Worm (Caenorhabditis elegans) whole organism, mixed stage, embryonic: ENCODE results near the gene ZK84.5.
A peak's percentile ranks its signal among the peaks of the same experiment; 100 is the strongest.

Experiments used
- bed-3 ChIP-seq: fragments of 200-800 bp; sonication (Bioruptor generic); optimal IDR thresholded peaks from 3 replicates; lab custom pipeline; 2018; ENCODE audit warnings: mild to moderate bottlenecking, missing genetic modification characterization, moderate library complexity, missing compliant biosample characterization
- blmp-1 ChIP-seq: fragments of 150-350 bp; optimal IDR thresholded peaks from 2 replicates; lab custom pipeline; 2014; ENCODE audit warnings: missing biosample characterization, missing genetic modification characterization
- ceh-83 ChIP-seq: fragments of 200-800 bp; sonication (Bioruptor generic); optimal IDR thresholded peaks from 2 replicates; lab custom pipeline; 2018; ENCODE audit warnings: mild to moderate bottlenecking, missing genetic modification characterization, missing compliant biosample characterization
- ces-1 ChIP-seq: fragments of 150-350 bp; optimal IDR thresholded peaks from 2 replicates; lab custom pipeline; 2014; ENCODE audit warnings: missing biosample characterization, missing genetic modification reagents, missing genetic modification characterization
- flh-1 ChIP-seq: fragments of 200-800 bp; sonication (Bioruptor generic); optimal IDR thresholded peaks from 2 replicates; lab custom pipeline; 2018; ENCODE audit warnings: mild to moderate bottlenecking, missing genetic modification characterization, moderate library complexity, missing compliant biosample characterization
- hlh-1 ChIP-seq: fragments of 150-350 bp; optimal IDR thresholded peaks from 2 replicates; lab custom pipeline; 2014; ENCODE audit warnings: missing biosample characterization, missing genetic modification reagents, missing genetic modification characterization
- lin-13 ChIP-seq: fragments of 150-350 bp; optimal IDR thresholded peaks from 2 replicates; lab custom pipeline; 2014; ENCODE audit warnings: missing biosample characterization, missing genetic modification characterization
- mep-1 ChIP-seq: fragments of 150-350 bp; optimal IDR thresholded peaks from 2 replicates; lab custom pipeline; 2017; ENCODE audit warnings: missing biosample characterization, missing genetic modification reagents, missing genetic modification characterization, inconsistent platforms
- mls-2 ChIP-seq: sonication (generic microtip); optimal IDR thresholded peaks from 2 replicates; lab custom pipeline; 2016; ENCODE audit warnings: mild to moderate bottlenecking, missing genetic modification characterization, moderate library complexity, missing compliant biosample characterization
- nhr-2 ChIP-seq: fragments of 150-350 bp; optimal IDR thresholded peaks from 2 replicates; lab custom pipeline; 2014; ENCODE audit warnings: missing biosample characterization, missing genetic modification characterization
- nhr-28 ChIP-seq: fragments of 150-350 bp; optimal IDR thresholded peaks from 2 replicates; lab custom pipeline; 2014; ENCODE audit warnings: missing biosample characterization, missing genetic modification characterization
- nhr-76 ChIP-seq: sonication (generic microtip); optimal IDR thresholded peaks from 2 replicates; lab custom pipeline; 2017; ENCODE audit warnings: missing biosample characterization, missing genetic modification characterization
- pha-4 ChIP-seq: fragments of 150-350 bp; optimal IDR thresholded peaks from 2 replicates; lab custom pipeline; 2018; ENCODE audit warnings: missing biosample characterization, missing genetic modification reagents, missing genetic modification characterization
- sem-2 ChIP-seq: fragments of 200-800 bp; sonication (Bioruptor generic); optimal IDR thresholded peaks from 2 replicates; lab custom pipeline; 2018; ENCODE audit warnings: mild to moderate bottlenecking, missing genetic modification characterization, missing compliant biosample characterization
- sptf-1 ChIP-seq: sonication (generic microtip); optimal IDR thresholded peaks from 2 replicates; lab custom pipeline; 2017; ENCODE audit warnings: mild to moderate bottlenecking, missing genetic modification characterization, moderate library complexity, missing compliant biosample characterization
- ztf-11 ChIP-seq: fragments of 150-350 bp; optimal IDR thresholded peaks from 2 replicates; lab custom pipeline; 2014; ENCODE audit warnings: missing biosample characterization, missing genetic modification characterization

ZK84.5 gene

ce11 chrII:5966637-5967036 is 49.7 kb downstream of the ZK84.5 start:
- TF ChIP-seq mls-2 (tag; lab: Kevin White, UChicago) = no peak
- TF ChIP-seq sptf-1 = no peak
- TF ChIP-seq blmp-1 (tag; lab: Kevin White, UChicago) = no peak
- no peak for TF ChIP-seq sem-2 (GFP tag; lab: Kevin White, UChicago)
- TF ChIP-seq flh-1 (GFP tag; lab: Kevin White, UChicago) = no peak
- TF ChIP-seq ceh-83 (GFP tag; lab: Kevin White, UChicago) = no peak
- no peak for TF ChIP-seq bed-3 (GFP tag; lab: Kevin White, UChicago)
- TF ChIP-seq nhr-76 (tag; lab: Kevin White, UChicago) = no peak
- no peak for TF ChIP-seq ztf-11 (tag; lab: Kevin White, UChicago)
- no peak for TF ChIP-seq pha-4 (tag; lab: Kevin White, UChicago)
- TF ChIP-seq nhr-28 (tag; lab: Kevin White, UChicago) = no peak
- peak; percentile 27 for TF ChIP-seq mep-1 (tag; lab: Kevin White, UChicago)
- no peak for TF ChIP-seq nhr-2 (tag; lab: Kevin White, UChicago)
- no peak for TF ChIP-seq hlh-1 (tag; lab: Kevin White, UChicago)
- peak; percentile 66 for TF ChIP-seq ces-1 (GFP tag; lab: Kevin White, UChicago)
- TF ChIP-seq lin-13 = no peak
